Worm (Caenorhabditis elegans) whole organism, young adult: Measurements from ENCODE around the gene R102.3.

Experiments used
- F22D6.2 ChIP-seq: sonication (generic microtip); optimal IDR thresholded peaks from 2 replicates; lab custom pipeline; 2016; ENCODE audit warnings: mild to moderate bottlenecking, missing genetic modification characterization, missing compliant biosample characterization
- F37B4.10 ChIP-seq: fragments of 200-800 bp; sonication (Bioruptor generic); IDR thresholded peaks from 2 replicates; pipeline ENCODE4 v1.3.6; 2022; ENCODE audit warnings: missing genetic modification characterization, missing compliant biosample characterization
- ceh-91 ChIP-seq: fragments of 200-800 bp; sonication (Bioruptor generic); IDR thresholded peaks from 2 replicates; pipeline ENCODE4 v1.3.6; 2022; ENCODE audit warnings: missing genetic modification reagents, missing genetic modification characterization, missing compliant biosample characterization
- dpl-1 ChIP-seq: fragments of 150-350 bp; optimal IDR thresholded peaks from 2 replicates; lab custom pipeline; 2014; ENCODE audit warnings: missing biosample characterization, missing genetic modification reagents, missing genetic modification characterization
- ets-4 ChIP-seq: fragments of 200-800 bp; sonication (Bioruptor generic); optimal IDR thresholded peaks from 2 replicates; lab custom pipeline; 2018; ENCODE audit warnings: mild to moderate bottlenecking, missing genetic modification characterization, missing compliant biosample characterization
- lag-1 ChIP-seq: fragments of 200-800 bp; sonication (Bioruptor generic); IDR thresholded peaks from 2 replicates; pipeline ENCODE4 v1.3.6; 2022; ENCODE audit warnings: missing genetic modification reagents, missing genetic modification characterization, missing compliant biosample characterization
- lin-35 ChIP-seq, 3 experiments: fragments of 150-350 bp in 2 of 3; sonication (generic microtip) in 1 of 3; optimal IDR thresholded peaks; 2 replicates each; lab custom pipeline; 2014 to 2018; ENCODE audit warnings: missing biosample characterization in 3 of 3, missing genetic modification characterization in 3 of 3, missing genetic modification reagents in 3 of 3
- pbrm-1 ChIP-seq: fragments of 200-800 bp; sonication (Bioruptor generic); IDR thresholded peaks from 2 replicates; pipeline ENCODE4 v1.3.6; 2022; ENCODE audit warnings: missing genetic modification reagents, missing genetic modification characterization, missing compliant biosample characterization
- rec-8 ChIP-seq, 2 experiments: sonication (generic microtip); optimal IDR thresholded peaks; 2 replicates each; lab custom pipeline; 2016; ENCODE audit warnings: mild to moderate bottlenecking in 2 of 2, missing genetic modification characterization in 2 of 2, missing genetic modification reagents in 2 of 2, missing genotype in 2 of 2, missing biosample characterization in 1 of 2, missing compliant biosample characterization in 1 of 2, moderate library complexity in 1 of 2
- sdz-38 ChIP-seq: sonication (generic microtip); optimal IDR thresholded peaks from 2 replicates; lab custom pipeline; 2016; ENCODE audit warnings: missing genotype, missing genetic modification characterization, missing compliant biosample characterization
- tbx-9 ChIP-seq: sonication (generic microtip); optimal IDR thresholded peaks from 2 replicates; lab custom pipeline; 2016; ENCODE audit warnings: borderline replicate concordance, missing genetic modification characterization, inconsistent platforms, missing compliant biosample characterization
- unc-130 ChIP-seq: sonication (generic microtip); optimal IDR thresholded peaks from 2 replicates; lab custom pipeline; 2016; ENCODE audit warnings: missing genetic modification reagents, missing genetic modification characterization, missing compliant biosample characterization
- unc-62 ChIP-seq: fragments of 150-350 bp; optimal IDR thresholded peaks from 2 replicates; lab custom pipeline; 2014; ENCODE audit warnings: missing biosample characterization, missing genetic modification reagents, missing genetic modification characterization
- ztf-18 ChIP-seq: sonication (generic microtip); optimal IDR thresholded peaks from 2 replicates; lab custom pipeline; 2016; ENCODE audit warnings: missing genotype, mild to moderate bottlenecking, missing genetic modification characterization, missing compliant biosample characterization

DNA sequence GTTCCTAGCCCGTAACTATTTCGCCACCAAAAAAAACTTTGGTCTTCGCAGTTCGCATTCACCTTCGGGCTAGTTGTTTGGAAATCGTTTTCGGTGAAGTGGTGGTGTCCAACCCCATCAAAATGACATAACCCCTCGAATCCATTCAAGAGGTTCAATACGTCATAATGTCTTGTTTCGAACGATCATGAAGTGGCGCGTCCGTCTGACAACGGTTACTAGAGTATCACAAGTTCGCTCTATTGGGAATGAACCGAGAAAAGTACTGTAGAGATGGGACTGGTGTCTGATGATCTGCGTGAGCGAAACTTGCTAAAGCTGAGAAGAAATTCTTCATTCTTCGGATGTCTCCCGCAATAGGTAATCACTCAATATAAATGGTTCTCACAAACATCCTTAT, 38.4 kb downstream of the R102.3 start, which contains the start of gene ZC168.2:
- TF ChIP-seq tbx-9: no peak
- TF ChIP-seq lag-1 (GFP tag; lab: Robert Waterston, UW): no peak
- TF ChIP-seq unc-130: no peak
- no peak for TF ChIP-seq pbrm-1 (GFP tag; lab: Robert Waterston, UW)
- TF ChIP-seq rec-8 (tag; optimal IDR thresholded peaks at IDR 0.05; lab: Kevin White, UChicago): no peak
- no peak for TF ChIP-seq F22D6.2 (tag; lab: Kevin White, UChicago)
- TF ChIP-seq ceh-91 (GFP tag; lab: Robert Waterston, UW): no peak
- TF ChIP-seq F37B4.10 (GFP tag; lab: Robert Waterston, UW): no peak
- no peak for TF ChIP-seq ets-4 (GFP tag; lab: Kevin White, UChicago)
- TF ChIP-seq unc-62 (GFP tag; lab: Kevin White, UChicago): no peak
- no peak for TF ChIP-seq ztf-18 (tag; lab: Kevin White, UChicago)
- TF ChIP-seq lin-35 (GFP tag; optimal IDR thresholded peaks at IDR 0.05; lab: Kevin White, UChicago): no peak
- TF ChIP-seq dpl-1 (GFP tag; lab: Kevin White, UChicago): no peak
- TF ChIP-seq sdz-38: no peak
